Fruit fly (Drosophila melanogaster): ENCODE data around the gene hid.

Gene hid

dm6 chr3L:18225446-18226380 lies 40.3 kb upstream of the hid start (continued):
- peak; percentile 87 for TF ChIP-seq CG10979 (tag; optimal IDR thresholded peaks at IDR 0.05)
- peak; percentile 45 for TF ChIP-seq CG17385 (GFP tag; optimal IDR thresholded peaks at IDR 0.05)
- no peak for TF ChIP-seq da (GFP tag; optimal IDR thresholded peaks at IDR 0.05)
- no peak for TF ChIP-seq CG3995 (GFP tag; optimal IDR thresholded peaks at IDR 0.05)
- TF ChIP-seq CG12104 (GFP tag; optimal IDR thresholded peaks at IDR 0.05), result no peak
- peak; percentile 33 for TF ChIP-seq Six4 (GFP tag; optimal IDR thresholded peaks at IDR 0.05)
- TF ChIP-seq sens-2 (GFP tag; IDR thresholded peaks at IDR 0.05), result 0 out of 2 replicates have a peak, but pooled peaks have one; percentile 22
- TF ChIP-seq aop (GFP tag; IDR thresholded peaks at IDR 0.05), result no peak
- TF ChIP-seq D (optimal IDR thresholded peaks at IDR 0.05), result no peak
- TF ChIP-seq D (GFP tag; optimal IDR thresholded peaks at IDR 0.05), result peak; percentile 75
- peak; percentile 78 for TF ChIP-seq CG17361 (GFP tag; IDR thresholded peaks at IDR 0.05)
- TF ChIP-seq sens (GFP tag), result peak; percentile 87
- no peak for TF ChIP-seq CG1024 (GFP tag; IDR thresholded peaks at IDR 0.05)
- TF ChIP-seq jing (GFP tag; optimal IDR thresholded peaks at IDR 0.05), result peak; percentile 10
- TF ChIP-seq C15 (GFP tag; IDR thresholded peaks at IDR 0.05), result no peak
- no peak for TF ChIP-seq ab (GFP tag; optimal IDR thresholded peaks at IDR 0.05)
- TF ChIP-seq tll (GFP tag; optimal IDR thresholded peaks at IDR 0.05), result no peak
- TF ChIP-seq CG42726 (GFP tag; IDR thresholded peaks at IDR 0.05; ENCODE audit: partially characterized antibody), result no peak
- TF ChIP-seq Taf1 (GFP tag; IDR thresholded peaks at IDR 0.05), result no peak
- no peak for TF ChIP-seq CG1832 (GFP tag; optimal IDR thresholded peaks at IDR 0.05)
- TF ChIP-seq CG15601 (tag; optimal IDR thresholded peaks at IDR 0.05), result peak; percentile 67
- peak; percentile 29 for TF ChIP-seq CG3407 (GFP tag; optimal IDR thresholded peaks at IDR 0.05)
- no peak for TF ChIP-seq D19B (GFP tag; optimal IDR thresholded peaks at IDR 0.05)
- TF ChIP-seq gcm2 (GFP tag; optimal IDR thresholded peaks at IDR 0.05), result no peak
- TF ChIP-seq D19A (tag; optimal IDR thresholded peaks at IDR 0.05), result peak; percentile 21
- TF ChIP-seq CG5953 (GFP tag; IDR thresholded peaks at IDR 0.05), result no peak
- TF ChIP-seq CG7963 (GFP tag; IDR thresholded peaks at IDR 0.05; ENCODE audit: partially characterized antibody), result no peak
- no peak for TF ChIP-seq ase (GFP tag; IDR thresholded peaks at IDR 0.05)
- TF ChIP-seq CG14667 (GFP tag; IDR thresholded peaks at IDR 0.05), result no peak
- peak; percentile 2 for TF ChIP-seq bab2 (GFP tag; optimal IDR thresholded peaks at IDR 0.05)
- TF ChIP-seq unc-4 (GFP tag; IDR thresholded peaks at IDR 0.05; ENCODE audit: partially characterized antibody), result no peak
- peak; percentile 64 for TF ChIP-seq CG9727 (GFP tag; optimal IDR thresholded peaks at IDR 0.05)
- TF ChIP-seq CG12659 (GFP tag; optimal IDR thresholded peaks at IDR 0.05), result peak; percentile 18
- TF ChIP-seq CG10274 (GFP tag; optimal IDR thresholded peaks at IDR 0.05), result no peak
- TF ChIP-seq rib (GFP tag; IDR thresholded peaks at IDR 0.05), result no peak
- TF ChIP-seq hb (GFP tag; IDR thresholded peaks at IDR 0.05; ENCODE audit: partially characterized antibody), result no peak
- TF ChIP-seq CG17359 (tag; optimal IDR thresholded peaks at IDR 0.05), result peak; percentile 31
- TF ChIP-seq mld (GFP tag; IDR thresholded peaks at IDR 0.05; ENCODE audit: partially characterized antibody), result no peak
- no peak for TF ChIP-seq nom (GFP tag; optimal IDR thresholded peaks at IDR 0.05)
- no peak for TF ChIP-seq sna (GFP tag; IDR thresholded peaks at IDR 0.05; ENCODE audit: partially characterized antibody)
- TF ChIP-seq gce (GFP tag; IDR thresholded peaks at IDR 0.05), result 0 out of 3 replicates have a peak, but pooled peaks have one; percentile 6
- peak; percentile 56 for TF ChIP-seq CG13424 (tag; optimal IDR thresholded peaks at IDR 0.05)
- no peak for TF ChIP-seq CG17612 (GFP tag; IDR thresholded peaks at IDR 0.05)
- peak; percentile 21 for TF ChIP-seq CG12769 (tag; optimal IDR thresholded peaks at IDR 0.05)
- no peak for TF ChIP-seq cas (GFP tag; IDR thresholded peaks at IDR 0.05)
- no peak for TF ChIP-seq Antp (GFP tag; optimal IDR thresholded peaks at IDR 0.05)
- no peak for TF ChIP-seq CrebB (tag; optimal IDR thresholded peaks at IDR 0.05)
- no peak for TF ChIP-seq shn (GFP tag; optimal IDR thresholded peaks at IDR 0.05)
- TF ChIP-seq CG34376 (GFP tag; optimal IDR thresholded peaks at IDR 0.05), result no peak

All from whole organism, embryonic.